Fruit fly (Drosophila melanogaster) whole organism, prepupa: ENCODE results near the gene CG31810.

Experiments used
- Blimp-1 ChIP-seq: fragments of 200-800 bp; sonication (Bioruptor generic); optimal IDR thresholded peaks from 3 replicates; lab custom pipeline; 2017; ENCODE audit warnings: missing biosample characterization, missing genetic modification characterization, mild to moderate bottlenecking, moderate library complexity, missing genetic modification reagents
- CG10631 ChIP-seq: fragments of 200-800 bp; sonication (Bioruptor generic); optimal IDR thresholded peaks from 2 replicates; lab custom pipeline; 2016; ENCODE audit warnings: missing biosample characterization, missing genetic modification characterization
- CG10669 ChIP-seq: fragments of 200-800 bp; sonication (Bioruptor generic); optimal IDR thresholded peaks from 3 replicates; lab custom pipeline; 2018; ENCODE audit warnings: missing biosample characterization, mild to moderate bottlenecking, missing genetic modification characterization, moderate library complexity
- CG11294 ChIP-seq: fragments of 200-800 bp; sonication (Bioruptor generic); IDR thresholded peaks from 2 replicates; pipeline ENCODE4 v1.3.6; 2022; ENCODE audit warnings: missing biosample characterization, missing genetic modification characterization
- CG11762 ChIP-seq: fragments of 200-800 bp; sonication (Bioruptor generic); optimal IDR thresholded peaks from 3 replicates; lab custom pipeline; 2016; ENCODE audit warnings: missing biosample characterization, missing genetic modification characterization; ENCODE audit not compliant: insufficient read depth
- CG11902 ChIP-seq: fragments of 200-800 bp; sonication (Bioruptor generic); optimal IDR thresholded peaks from 3 replicates; lab custom pipeline; 2016; ENCODE audit warnings: missing biosample characterization, missing genetic modification characterization
- CG15336 ChIP-seq: fragments of 200-800 bp; sonication (Bioruptor generic); IDR thresholded peaks from 2 replicates; pipeline ENCODE4 v1.3.6; 2022; ENCODE audit warnings: missing biosample characterization, missing genetic modification characterization
- CG1621 ChIP-seq: fragments of 200-800 bp; sonication (Bioruptor generic); optimal IDR thresholded peaks from 3 replicates; lab custom pipeline; 2018; ENCODE audit warnings: missing biosample characterization, mild to moderate bottlenecking, missing genetic modification characterization
- CG3032 ChIP-seq: fragments of 200-800 bp; optimal IDR thresholded peaks from 2 replicates; lab custom pipeline; 2019; ENCODE audit warnings: missing biosample characterization, mild to moderate bottlenecking, missing genetic modification characterization, moderate library complexity
- CG31627 ChIP-seq: fragments of 200-800 bp; sonication (Bioruptor generic); optimal IDR thresholded peaks from 3 replicates; lab custom pipeline; 2016; ENCODE audit warnings: missing biosample characterization, missing genetic modification characterization
- CG32006 ChIP-seq: fragments of 200-800 bp; sonication (Bioruptor generic); optimal IDR thresholded peaks from 3 replicates; lab custom pipeline; 2017; ENCODE audit warnings: missing biosample characterization, mild to moderate bottlenecking, missing genetic modification characterization
- CG34406 ChIP-seq: fragments of 200-800 bp; sonication (Bioruptor generic); optimal IDR thresholded peaks from 3 replicates; lab custom pipeline; 2016; ENCODE audit warnings: missing biosample characterization, missing genetic modification characterization
- CG3919 ChIP-seq: fragments of 200-800 bp; sonication (Bioruptor generic); optimal IDR thresholded peaks from 3 replicates; lab custom pipeline; 2016; ENCODE audit warnings: missing biosample characterization, missing genetic modification characterization
- CG6163 ChIP-seq: fragments of 200-800 bp; sonication (Bioruptor generic); IDR thresholded peaks from 3 replicates; pipeline ENCODE4 v1.3.6; 2022; ENCODE audit warnings: missing biosample characterization, missing genetic modification characterization
- CG6276 ChIP-seq: fragments of 200-800 bp; sonication (Bioruptor generic); optimal IDR thresholded peaks from 2 replicates; lab custom pipeline; 2017; ENCODE audit warnings: missing biosample characterization, mild to moderate bottlenecking, missing genetic modification characterization
- CG6808 ChIP-seq: fragments of 200-800 bp; sonication (Bioruptor generic); optimal IDR thresholded peaks from 3 replicates; lab custom pipeline; 2017; ENCODE audit warnings: missing biosample characterization, missing genetic modification characterization, mild to moderate bottlenecking, moderate library complexity, missing genetic modification reagents
- CG6854 ChIP-seq: fragments of 200-800 bp; sonication (Bioruptor generic); optimal IDR thresholded peaks from 2 replicates; lab custom pipeline; 2017; ENCODE audit warnings: missing biosample characterization, mild to moderate bottlenecking, missing genetic modification characterization
- CG7368 ChIP-seq: fragments of 200-800 bp; sonication (Bioruptor generic); optimal IDR thresholded peaks from 3 replicates; lab custom pipeline; 2016; ENCODE audit warnings: missing biosample characterization, missing genetic modification characterization
- CG8119 ChIP-seq: fragments of 200-800 bp; sonication (Bioruptor generic); IDR thresholded peaks from 3 replicates; pipeline ENCODE4 v1.3.6; 2022; ENCODE audit warnings: missing biosample characterization, missing genetic modification characterization
- CG8319 ChIP-seq: fragments of 200-800 bp; sonication (Bioruptor generic); optimal IDR thresholded peaks from 3 replicates; lab custom pipeline; 2016; ENCODE audit warnings: missing biosample characterization, missing genetic modification characterization
- Eip78C ChIP-seq: fragments of 200-800 bp; sonication (Bioruptor generic); peaks from one replicate; lab custom pipeline; 2016; ENCODE audit warnings: missing biosample characterization, missing genetic modification characterization
- Ets21C ChIP-seq: fragments of 200-800 bp; sonication (Bioruptor generic); optimal IDR thresholded peaks from 3 replicates; lab custom pipeline; 2016; ENCODE audit warnings: missing biosample characterization, missing genetic modification characterization
- OdsH ChIP-seq: fragments of 200-800 bp; sonication (Bioruptor generic); optimal IDR thresholded peaks from 3 replicates; lab custom pipeline; 2016; ENCODE audit warnings: missing biosample characterization, missing genetic modification characterization
- Sox102F ChIP-seq: fragments of 200-800 bp; sonication (Bioruptor generic); optimal IDR thresholded peaks from 2 replicates; lab custom pipeline; 2016; ENCODE audit warnings: missing biosample characterization, mild to moderate bottlenecking, missing genetic modification characterization
- Sox14 ChIP-seq: fragments of 200-800 bp; sonication (Bioruptor generic); optimal IDR thresholded peaks from 3 replicates; lab custom pipeline; 2016; ENCODE audit warnings: missing biosample characterization, missing genetic modification characterization
- Sox15 ChIP-seq: fragments of 200-800 bp; sonication (Bioruptor generic); optimal IDR thresholded peaks from 3 replicates; lab custom pipeline; 2016; ENCODE audit warnings: missing biosample characterization, missing genetic modification characterization
- achi ChIP-seq: fragments of 200-800 bp; sonication (Bioruptor generic); optimal IDR thresholded peaks from 3 replicates; lab custom pipeline; 2016; ENCODE audit warnings: missing biosample characterization, missing genetic modification characterization
- acj6 ChIP-seq: fragments of 200-800 bp; sonication (Bioruptor generic); optimal IDR thresholded peaks from 3 replicates; lab custom pipeline; 2016; ENCODE audit warnings: missing biosample characterization, missing genetic modification characterization
- dsx ChIP-seq: fragments of 200-800 bp; optimal IDR thresholded peaks from 3 replicates; lab custom pipeline; 2019; ENCODE audit warnings: missing biosample characterization, mild to moderate bottlenecking, missing genetic modification characterization, moderate library complexity; ENCODE audit not compliant: poor library complexity, severe bottlenecking
- eg ChIP-seq: fragments of 200-800 bp; sonication (Bioruptor generic); IDR thresholded peaks from 3 replicates; pipeline ENCODE4 v1.3.6; 2022; ENCODE audit warnings: missing biosample characterization, missing genetic modification characterization
- esn ChIP-seq: fragments of 200-800 bp; sonication (Bioruptor generic); optimal IDR thresholded peaks from 2 replicates; lab custom pipeline; 2016; ENCODE audit warnings: missing biosample characterization, mild to moderate bottlenecking, missing genetic modification characterization, moderate library complexity
- fd85E ChIP-seq: fragments of 200-800 bp; sonication (Bioruptor generic); optimal IDR thresholded peaks from 3 replicates; lab custom pipeline; 2016; ENCODE audit warnings: missing biosample characterization, missing genetic modification characterization
- fkh ChIP-seq: fragments of 200-800 bp; sonication (Bioruptor generic); optimal IDR thresholded peaks from 3 replicates; lab custom pipeline; 2017; ENCODE audit warnings: missing biosample characterization, mild to moderate bottlenecking, missing genetic modification characterization, moderate library complexity
- lz ChIP-seq: fragments of 200-800 bp; sonication (Bioruptor generic); optimal IDR thresholded peaks from 3 replicates; lab custom pipeline; 2016; ENCODE audit warnings: missing biosample characterization, missing genetic modification characterization
- pdm3 ChIP-seq: fragments of 200-800 bp; sonication (Bioruptor generic); optimal IDR thresholded peaks from 3 replicates; lab custom pipeline; 2016; ENCODE audit warnings: missing biosample characterization, missing genetic modification characterization
- spab ChIP-seq: fragments of 200-800 bp; sonication (Bioruptor generic); optimal IDR thresholded peaks from 2 replicates; lab custom pipeline; 2017; ENCODE audit warnings: missing biosample characterization, mild to moderate bottlenecking, missing genetic modification characterization, missing genetic modification reagents
- ss ChIP-seq, 2 experiments: fragments of 200-800 bp; sonication (Bioruptor generic); optimal IDR thresholded peaks; 2 replicates in 1 of 2; 3 replicates in 1 of 2; lab custom pipeline; 2017 to 2018; ENCODE audit warnings: mild to moderate bottlenecking in 2 of 2, missing biosample characterization in 2 of 2, missing genetic modification characterization in 2 of 2, moderate library complexity in 1 of 2
- svp ChIP-seq: fragments of 200-800 bp; sonication (Bioruptor generic); peaks from one replicate; lab custom pipeline; 2016; ENCODE audit warnings: missing biosample characterization, missing genetic modification characterization
- vri ChIP-seq: fragments of 200-800 bp; sonication (Bioruptor generic); optimal IDR thresholded peaks from 3 replicates; lab custom pipeline; 2016; ENCODE audit warnings: missing biosample characterization, mild to moderate bottlenecking, missing genetic modification characterization

Gene CG31810

DNA sequence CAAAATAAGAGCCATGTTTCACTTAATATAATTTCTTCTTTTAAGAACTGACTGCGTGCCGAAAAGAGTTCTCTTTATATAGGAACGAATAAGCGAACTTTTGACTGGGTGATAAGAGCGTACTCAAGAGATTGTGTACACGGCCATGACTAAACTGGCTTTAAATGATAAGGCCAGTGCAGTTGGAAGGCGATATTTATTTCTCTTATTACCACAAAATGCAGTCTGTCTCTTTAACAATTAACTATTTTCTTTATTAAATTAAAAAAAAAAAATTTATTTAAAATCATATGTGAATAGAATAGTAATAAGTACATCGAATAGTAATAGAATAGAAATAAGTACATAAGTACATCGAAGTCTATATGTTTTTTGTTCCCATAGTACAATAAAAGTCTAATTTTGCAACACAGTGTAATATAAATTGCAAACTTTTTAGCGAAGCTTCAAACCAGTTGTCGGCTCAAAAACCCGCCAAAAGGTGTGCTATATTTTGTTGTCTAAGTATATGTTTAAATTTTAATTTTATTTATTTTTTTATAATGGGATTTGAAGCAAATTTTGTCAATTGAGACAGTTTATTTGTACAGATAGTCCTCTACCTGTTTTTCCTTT is at the start of gene CG31810:
CG31810 (minus strand) TSS at position 51 of the 615 bp plus-strand sequence.
- TF ChIP-seq CG8119 (GFP tag; lab: Robert Waterston, UW), result no peak
- TF ChIP-seq CG15336 (GFP tag; lab: Robert Waterston, UW), result 0 out of 2 replicates have a peak, but pooled peaks have one; percentile 20
- peak; percentile 36 for TF ChIP-seq Eip78C (GFP tag; lab: Kevin White, UChicago)

DNA sequence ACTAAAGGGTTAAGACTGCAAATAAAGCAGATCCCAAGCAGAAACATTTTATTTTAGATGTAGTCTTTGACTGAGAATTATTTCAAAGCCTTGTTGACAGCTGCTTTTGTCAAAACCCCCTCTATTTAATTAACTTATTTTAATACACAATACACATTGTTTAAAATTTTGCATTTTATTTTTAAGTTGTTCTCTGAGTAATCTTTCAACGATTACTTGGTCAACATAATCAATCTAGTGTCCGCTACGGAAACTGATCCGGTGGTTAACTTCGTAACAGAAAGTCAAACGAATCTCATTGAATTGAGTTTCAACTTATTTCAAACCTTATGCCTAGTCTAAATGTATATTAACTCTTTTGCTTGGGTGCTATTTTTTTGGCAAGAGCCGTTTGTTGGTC is 48.2 kb upstream of the CG31810 start, which contains the start of gene CG31805:
CG31805 (minus strand) TSS at position 101 of the 400 bp plus-strand sequence.
- no peak for TF ChIP-seq CG8319
- TF ChIP-seq CG11762 (GFP tag; lab: Kevin White, UChicago), result no peak
- no peak for TF ChIP-seq CG11902 (GFP tag; lab: Kevin White, UChicago)
- TF ChIP-seq spab (GFP tag; lab: Kevin White, UChicago), result no peak
- no peak for TF ChIP-seq CG8119 (GFP tag; lab: Robert Waterston, UW)
- TF ChIP-seq CG10631 (GFP tag; lab: Kevin White, UChicago), result no peak
- no peak for TF ChIP-seq achi (GFP tag; lab: Kevin White, UChicago)
- no peak for TF ChIP-seq acj6 (GFP tag; lab: Kevin White, UChicago)
- TF ChIP-seq CG6808 (GFP tag; lab: Kevin White, UChicago), result no peak
- TF ChIP-seq Sox15, result no peak
- TF ChIP-seq svp (GFP tag; lab: Kevin White, UChicago), result no peak
- no peak for TF ChIP-seq OdsH
- no peak for TF ChIP-seq Sox102F (GFP tag; lab: Kevin White, UChicago)
- no peak for TF ChIP-seq CG11294 (GFP tag; lab: Robert Waterston, UW)
- TF ChIP-seq CG6163 (GFP tag; lab: Robert Waterston, UW), result no peak
- no peak for TF ChIP-seq pdm3 (GFP tag; lab: Kevin White, UChicago)
- no peak for TF ChIP-seq fkh (GFP tag; lab: Kevin White, UChicago)
- no peak for TF ChIP-seq CG10669 (GFP tag; lab: Kevin White, UChicago)
- no peak for TF ChIP-seq vri (GFP tag; lab: Kevin White, UChicago)
- no peak for TF ChIP-seq CG34406 (GFP tag; lab: Kevin White, UChicago)

DNA sequence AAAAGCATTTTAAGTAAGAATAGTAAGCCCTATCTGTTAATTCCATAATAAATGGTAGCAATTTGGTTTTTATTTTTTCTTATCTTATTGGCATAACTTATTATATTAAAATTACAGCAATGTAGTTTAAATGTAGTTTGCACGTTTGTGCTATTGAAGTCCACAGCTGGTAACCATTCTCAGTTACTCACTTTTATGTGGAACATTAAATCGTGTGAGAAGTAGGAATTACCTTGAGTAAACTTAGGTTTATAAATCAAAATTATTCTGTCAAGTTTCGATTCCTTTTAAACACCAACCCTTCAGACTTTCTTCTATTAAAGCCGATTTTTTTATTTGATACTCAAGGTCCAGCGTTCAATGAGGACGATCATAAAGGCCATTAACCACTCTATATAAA is 37.4 kb upstream of the CG31810 start, which contains the start of gene CG42556:
CG42556 (plus strand) TSS at position 301 of the 400 bp plus-strand sequence.
- TF ChIP-seq CG7368 (GFP tag; lab: Kevin White, UChicago), result no peak
- no peak for TF ChIP-seq eg (GFP tag; lab: Robert Waterston, UW)
- no peak for TF ChIP-seq OdsH
- TF ChIP-seq ss (GFP tag; optimal IDR thresholded peaks at IDR 0.05; lab: Kevin White, UChicago), result no peak
- no peak for TF ChIP-seq svp (GFP tag; lab: Kevin White, UChicago)
- no peak for TF ChIP-seq Blimp-1 (GFP tag; lab: Kevin White, UChicago)
- no peak for TF ChIP-seq CG6276 (GFP tag; lab: Kevin White, UChicago)
- no peak for TF ChIP-seq CG6854 (GFP tag; lab: Kevin White, UChicago)
- TF ChIP-seq CG8319, result no peak
- TF ChIP-seq dsx (GFP tag; lab: Kevin White, UChicago), result no peak
- no peak for TF ChIP-seq CG3032 (tag; lab: Kevin White, UChicago)
- no peak for TF ChIP-seq CG11294 (GFP tag; lab: Robert Waterston, UW)

- TF ChIP-seq dsx (GFP tag; lab: Kevin White, UChicago) (peak; percentile 30), CG3032 (tag; lab: Kevin White, UChicago) (no peak), Sox14 (GFP tag; lab: Kevin White, UChicago) (peak; percentile 2), fd85E (no peak), acj6 (GFP tag; lab: Kevin White, UChicago) (no peak), Blimp-1 (GFP tag; lab: Kevin White, UChicago) (no peak), CG11902 (GFP tag; lab: Kevin White, UChicago) (no peak), Eip78C (GFP tag; lab: Kevin White, UChicago) (peak; percentile 67), CG34406 (GFP tag; lab: Kevin White, UChicago) (no peak), CG8319 (no peak), lz (no peak), CG6276 (GFP tag; lab: Kevin White, UChicago) (no peak), vri (GFP tag; lab: Kevin White, UChicago) (peak; percentile 59), CG11762 (GFP tag; lab: Kevin White, UChicago) (no peak), esn (no peak), ss (GFP tag; optimal IDR thresholded peaks at IDR 0.05; lab: Kevin White, UChicago) (peak in 1 of 2 experiments; percentile 42), CG32006 (GFP tag; lab: Kevin White, UChicago) (no peak), eg (GFP tag; lab: Robert Waterston, UW) (no peak), Ets21C (GFP tag; lab: Kevin White, UChicago) (no peak), CG11294 (GFP tag; lab: Robert Waterston, UW) (no peak), Sox102F (GFP tag; lab: Kevin White, UChicago) (no peak), svp (GFP tag; lab: Kevin White, UChicago) (peak; percentile 99), CG1621 (tag; lab: Kevin White, UChicago) (no peak), CG3919 (no peak), CG6163 (GFP tag; lab: Robert Waterston, UW) (0 out of 3 replicates have a peak, but pooled peaks have one; percentile 44), CG31627 (GFP tag; lab: Kevin White, UChicago) (no peak)
Measured at dm6 chr2L:16888574-16889376, 36.6 kb upstream of the CG31810 start.
